Worm (Caenorhabditis elegans) whole organism, L2 larva: Measurements from ENCODE around the gene F49H12.3.

Experiments used
- F13H6.1 ChIP-seq: sonication (generic microtip); optimal IDR thresholded peaks from 2 replicates; lab custom pipeline; 2016; ENCODE audit warnings: missing genetic modification characterization, missing compliant biosample characterization
- aly-2 ChIP-seq: fragments of 150-350 bp; optimal IDR thresholded peaks from 2 replicates; lab custom pipeline; 2014; ENCODE audit warnings: missing biosample characterization, missing genetic modification characterization
- ama-1 ChIP-seq: fragments of 150-350 bp; optimal IDR thresholded peaks from 2 replicates; lab custom pipeline; 2018; ENCODE audit warnings: inconsistent platforms
- ceh-16 ChIP-seq: fragments of 150-350 bp; optimal IDR thresholded peaks from 2 replicates; lab custom pipeline; 2014; ENCODE audit warnings: missing biosample characterization, missing genetic modification characterization
- ceh-82 ChIP-seq: fragments of 150-350 bp; optimal IDR thresholded peaks from 2 replicates; lab custom pipeline; 2014; ENCODE audit warnings: missing biosample characterization, missing genetic modification characterization
- crh-2 ChIP-seq: sonication (generic microtip); optimal IDR thresholded peaks from 2 replicates; lab custom pipeline; 2017; ENCODE audit warnings: missing biosample characterization, missing genetic modification characterization
- egl-27 ChIP-seq: sonication (generic microtip); optimal IDR thresholded peaks from 3 replicates; lab custom pipeline; 2017; ENCODE audit warnings: missing biosample characterization, missing genetic modification reagents, missing genetic modification characterization
- elt-3 ChIP-seq: sonication (generic microtip); optimal IDR thresholded peaks from 2 replicates; lab custom pipeline; 2017; ENCODE audit warnings: missing biosample characterization, missing genetic modification characterization
- lin-13 ChIP-seq: fragments of 150-350 bp; optimal IDR thresholded peaks from 2 replicates; lab custom pipeline; 2014; ENCODE audit warnings: missing biosample characterization, missing genetic modification reagents, missing genetic modification characterization
- mab-5 ChIP-seq: fragments of 150-350 bp; optimal IDR thresholded peaks from 2 replicates; lab custom pipeline; 2014; ENCODE audit warnings: missing biosample characterization, missing genetic modification characterization
- mdl-1 ChIP-seq, 2 experiments: fragments of 150-350 bp in 1 of 2; sonication (generic microtip) in 1 of 2; optimal IDR thresholded peaks; 2 replicates each; lab custom pipeline; 2017; ENCODE audit warnings: missing biosample characterization in 2 of 2, missing genetic modification characterization in 2 of 2
- nhr-23 ChIP-seq: fragments of 150-350 bp; optimal IDR thresholded peaks from 2 replicates; lab custom pipeline; 2014; ENCODE audit warnings: missing biosample characterization, missing genetic modification reagents, missing genetic modification characterization
- skn-1 ChIP-seq: sonication (generic microtip); optimal IDR thresholded peaks from 2 replicates; lab custom pipeline; 2017; ENCODE audit warnings: missing biosample characterization, missing genetic modification characterization
- ztf-11 ChIP-seq: sonication (generic microtip); optimal IDR thresholded peaks from 2 replicates; lab custom pipeline; 2017; ENCODE audit warnings: missing biosample characterization, missing genetic modification characterization

ce11 chrX:2108682-2109081 is 24.5 kb downstream of the F49H12.3 start, which contains the start of gene F53B1.2:
- no peak for TF ChIP-seq lin-13 (GFP tag; lab: Kevin White, UChicago)
- TF ChIP-seq ama-1 (lab: Kevin White, UChicago) = no peak
- no peak for TF ChIP-seq nhr-23
- no peak for TF ChIP-seq egl-27 (tag; lab: Kevin White, UChicago)
- no peak for TF ChIP-seq F13H6.1 (tag; lab: Kevin White, UChicago)
- TF ChIP-seq crh-2 (tag; lab: Kevin White, UChicago) = no peak
- TF ChIP-seq skn-1 (tag; lab: Kevin White, UChicago) = no peak
- no peak for TF ChIP-seq elt-3
- TF ChIP-seq aly-2 = no peak
- no peak for TF ChIP-seq ztf-11 (tag; lab: Kevin White, UChicago)
- TF ChIP-seq ceh-82 (tag; lab: Kevin White, UChicago) = no peak
- no peak for TF ChIP-seq mdl-1 (tag; optimal IDR thresholded peaks at IDR 0.05; lab: Kevin White, UChicago)
- TF ChIP-seq mab-5 (tag; lab: Kevin White, UChicago) = no peak
- TF ChIP-seq ceh-16 (tag; lab: Kevin White, UChicago) = no peak
